Worm (Caenorhabditis elegans) whole organism, young adult: ENCODE data around the gene R144.11.

ENCODE experiments used
- B0261.1 ChIP-seq: sonication (generic microtip); optimal IDR thresholded peaks from 2 replicates; lab custom pipeline; 2016; ENCODE audit warnings: mild to moderate bottlenecking, missing genetic modification characterization, moderate library complexity, missing compliant biosample characterization
- D2030.7 ChIP-seq: fragments of 200-800 bp; sonication (Bioruptor generic); IDR thresholded peaks from 2 replicates; pipeline ENCODE4 v1.3.6; 2022; ENCODE audit warnings: missing genetic modification reagents, missing genetic modification characterization, missing compliant biosample characterization
- K11D2.4 ChIP-seq: fragments of 200-800 bp; sonication (Bioruptor generic); IDR thresholded peaks from 2 replicates; pipeline ENCODE4 v1.3.6; 2022; ENCODE audit warnings: missing genetic modification reagents, missing genetic modification characterization, missing compliant biosample characterization
- K12H6.12 ChIP-seq: fragments of 200-800 bp; sonication (Bioruptor generic); optimal IDR thresholded peaks from 2 replicates; lab custom pipeline; 2018; ENCODE audit warnings: mild to moderate bottlenecking, missing genetic modification characterization, missing compliant biosample characterization
- Y53F4B.3 ChIP-seq: fragments of 200-800 bp; sonication (Bioruptor generic); IDR thresholded peaks from 2 replicates; pipeline ENCODE4 v1.3.6; 2022; ENCODE audit warnings: missing genetic modification reagents, missing genetic modification characterization, missing compliant biosample characterization
- ZK185.1 ChIP-seq: sonication (generic microtip); optimal IDR thresholded peaks from 2 replicates; lab custom pipeline; 2016; ENCODE audit warnings: mild to moderate bottlenecking, missing genetic modification characterization, missing compliant biosample characterization; ENCODE audit not compliant: poor library complexity, severe bottlenecking
- attf-5 ChIP-seq: fragments of 200-800 bp; sonication (Bioruptor generic); optimal IDR thresholded peaks from 2 replicates; lab custom pipeline; 2018; ENCODE audit warnings: mild to moderate bottlenecking, missing genetic modification characterization, missing compliant biosample characterization
- bed-2 ChIP-seq: fragments of 200-800 bp; sonication (Bioruptor generic); IDR thresholded peaks from 2 replicates; pipeline ENCODE4 v1.3.6; 2022; ENCODE audit warnings: missing genetic modification reagents, missing genetic modification characterization, missing compliant biosample characterization
- ccch-3 ChIP-seq: fragments of 200-800 bp; sonication (Bioruptor generic); optimal IDR thresholded peaks from 2 replicates; lab custom pipeline; 2018; ENCODE audit warnings: mild to moderate bottlenecking, missing genetic modification characterization, missing compliant biosample characterization
- cebp-1 ChIP-seq, 2 experiments: fragments of 200-800 bp in 1 of 2; sonication (Bioruptor generic) in 1 of 2; sonication (generic microtip) in 1 of 2; IDR thresholded peaks in 1 of 2; optimal IDR thresholded peaks in 1 of 2; 2 replicates each; pipeline versions ENCODE4 v1.3.6 to Lab custom; 2017 to 2022; ENCODE audit warnings: missing compliant biosample characterization in 2 of 2, missing genetic modification characterization in 2 of 2, mild to moderate bottlenecking in 1 of 2, missing genetic modification reagents in 1 of 2, moderate library complexity in 1 of 2
- ceh-100 ChIP-seq: fragments of 200-800 bp; sonication (Bioruptor generic); IDR thresholded peaks from 2 replicates; pipeline ENCODE4 v1.3.6; 2022; ENCODE audit warnings: missing genetic modification reagents, missing genetic modification characterization, missing compliant biosample characterization
- ceh-27 ChIP-seq: fragments of 200-800 bp; sonication (Bioruptor generic); optimal IDR thresholded peaks from 2 replicates; lab custom pipeline; 2018; ENCODE audit warnings: mild to moderate bottlenecking, missing genetic modification characterization, moderate library complexity, missing compliant biosample characterization
- ceh-79 ChIP-seq: sonication (generic microtip); optimal IDR thresholded peaks from 2 replicates; lab custom pipeline; 2017; ENCODE audit warnings: mild to moderate bottlenecking, missing genetic modification characterization, missing compliant biosample characterization
- chd-7 ChIP-seq: sonication (generic microtip); optimal IDR thresholded peaks from 2 replicates; lab custom pipeline; 2016; ENCODE audit warnings: mild to moderate bottlenecking, missing genetic modification characterization, moderate library complexity, missing compliant biosample characterization
- dox-1 ChIP-seq: fragments of 200-800 bp; sonication (Bioruptor generic); IDR thresholded peaks from 2 replicates; pipeline ENCODE4 v1.3.6; 2022; ENCODE audit warnings: missing genetic modification reagents, missing genetic modification characterization, missing compliant biosample characterization
- efl-1 ChIP-seq: fragments of 150-350 bp; optimal IDR thresholded peaks from 2 replicates; lab custom pipeline; 2014; ENCODE audit warnings: missing biosample characterization, missing genetic modification reagents, missing genetic modification characterization
- gei-17 ChIP-seq: fragments of 200-800 bp; sonication (Bioruptor generic); optimal IDR thresholded peaks from 2 replicates; lab custom pipeline; 2018; ENCODE audit warnings: mild to moderate bottlenecking, missing genetic modification characterization, missing compliant biosample characterization
- hlh-12 ChIP-seq: sonication (generic microtip); optimal IDR thresholded peaks from 2 replicates; lab custom pipeline; 2016; ENCODE audit warnings: missing genetic modification characterization, missing compliant biosample characterization
- let-526 ChIP-seq: fragments of 200-800 bp; sonication (Bioruptor generic); IDR thresholded peaks from 2 replicates; pipeline ENCODE4 v1.3.6; 2022; ENCODE audit warnings: missing genetic modification reagents, missing genetic modification characterization, missing compliant biosample characterization
- let-607 ChIP-seq, 2 experiments: fragments of 200-800 bp in 1 of 2; sonication (Bioruptor generic) in 1 of 2; sonication (generic microtip) in 1 of 2; optimal IDR thresholded peaks; 2 replicates each; lab custom pipeline; 2016 to 2018; ENCODE audit warnings: mild to moderate bottlenecking in 2 of 2, missing compliant biosample characterization in 2 of 2, missing genetic modification characterization in 2 of 2, moderate library complexity in 2 of 2, missing genotype in 1 of 2
- lin-35 ChIP-seq, 3 experiments: fragments of 150-350 bp in 2 of 3; sonication (generic microtip) in 1 of 3; optimal IDR thresholded peaks; 2 replicates each; lab custom pipeline; 2014 to 2018; ENCODE audit warnings: missing biosample characterization in 3 of 3, missing genetic modification characterization in 3 of 3, missing genetic modification reagents in 3 of 3
- lir-1 ChIP-seq: fragments of 200-800 bp; sonication (Bioruptor generic); conservative IDR thresholded peaks from 2 replicates; pipeline ENCODE4 v1.3.6; 2022; ENCODE audit warnings: missing genetic modification reagents, missing genetic modification characterization, missing compliant biosample characterization
- lsy-27 ChIP-seq: sonication (generic microtip); optimal IDR thresholded peaks from 2 replicates; lab custom pipeline; 2017; ENCODE audit warnings: missing genetic modification characterization, mild to moderate bottlenecking, missing compliant biosample characterization, antibody characterized with exemption, missing genotype, borderline replicate concordance; ENCODE audit not compliant: insufficient read depth
- mxl-1 ChIP-seq: sonication (generic microtip); optimal IDR thresholded peaks from 2 replicates; lab custom pipeline; 2016; ENCODE audit warnings: missing genetic modification characterization, missing compliant biosample characterization
- nfya-2 ChIP-seq: fragments of 200-800 bp; sonication (Bioruptor generic); IDR thresholded peaks from 2 replicates; pipeline ENCODE4 v1.3.6; 2022; ENCODE audit warnings: missing genetic modification reagents, missing genetic modification characterization, missing compliant biosample characterization
- nfyb-1 ChIP-seq: fragments of 200-800 bp; sonication (Bioruptor generic); IDR thresholded peaks from 2 replicates; pipeline ENCODE4 v1.3.6; 2022; ENCODE audit warnings: missing genetic modification reagents, missing genetic modification characterization, missing compliant biosample characterization
- rec-8 ChIP-seq, 2 experiments: sonication (generic microtip); optimal IDR thresholded peaks; 2 replicates each; lab custom pipeline; 2016; ENCODE audit warnings: mild to moderate bottlenecking in 2 of 2, missing genetic modification characterization in 2 of 2, missing genetic modification reagents in 2 of 2, missing genotype in 2 of 2, missing biosample characterization in 1 of 2, missing compliant biosample characterization in 1 of 2, moderate library complexity in 1 of 2
- snpc-1.3 ChIP-seq: sonication (generic microtip); optimal IDR thresholded peaks from 2 replicates; lab custom pipeline; 2017; ENCODE audit warnings: missing genetic modification characterization, mild to moderate bottlenecking, missing compliant biosample characterization, antibody characterized with exemption, moderate library complexity, missing genotype, missing genetic modification reagents; ENCODE audit not compliant: insufficient read depth
- snpc-3.4 ChIP-seq: sonication (generic microtip); optimal IDR thresholded peaks from 2 replicates; lab custom pipeline; 2017; ENCODE audit warnings: missing genetic modification characterization, mild to moderate bottlenecking, missing compliant biosample characterization, antibody characterized with exemption, moderate library complexity, missing genotype, missing genetic modification reagents
- snpc-4 ChIP-seq, 5 experiments: fragments of 150-350 bp in 1 of 5; sonication (generic microtip) in 4 of 5; optimal IDR thresholded peaks; 2 replicates each; lab custom pipeline; 2014 to 2018; ENCODE audit warnings: missing genetic modification characterization in 5 of 5, missing biosample characterization in 3 of 5, antibody characterized with exemption in 2 of 5, mild to moderate bottlenecking in 2 of 5, missing compliant biosample characterization in 2 of 5, missing genotype in 2 of 5, moderate library complexity in 2 of 5, missing genetic modification reagents in 1 of 5
- sptf-2 ChIP-seq: fragments of 200-800 bp; sonication (Bioruptor generic); optimal IDR thresholded peaks from 2 replicates; lab custom pipeline; 2018; ENCODE audit warnings: mild to moderate bottlenecking, missing genetic modification characterization, missing compliant biosample characterization
- ztf-28 ChIP-seq: fragments of 200-800 bp; sonication (Bioruptor generic); IDR thresholded peaks from 2 replicates; pipeline ENCODE4 v1.3.6; 2022; ENCODE audit warnings: missing genetic modification reagents, missing genetic modification characterization, missing compliant biosample characterization

R144.11 gene

ce11 chrIII:5013915-5014346 lies 5.3 kb upstream of the R144.11 start (continued):
- 0 out of 2 replicates have a peak, but pooled peaks have one; percentile 74 for TF ChIP-seq bed-2 (GFP tag; lab: Robert Waterston, UW)
- TF ChIP-seq efl-1 (GFP tag; lab: Kevin White, UChicago): no peak
- peak; percentile 41; the same call in 1 of the 2 replicates for TF ChIP-seq cebp-1 (GFP tag; IDR thresholded peaks at IDR 0.05; lab: Robert Waterston, UW)
- peak; percentile 83 for TF ChIP-seq cebp-1 (tag; optimal IDR thresholded peaks at IDR 0.05; lab: Kevin White, UChicago)
- no peak for TF ChIP-seq D2030.7
- peak; percentile 77; the same call in 1 of the 2 replicates for TF ChIP-seq nfyb-1
- peak; percentile 86 for TF ChIP-seq attf-5
- no peak for TF ChIP-seq rec-8 (tag; optimal IDR thresholded peaks at IDR 0.05; lab: Kevin White, UChicago)
- TF ChIP-seq dox-1 (GFP tag; lab: Robert Waterston, UW): peak; percentile 84
- no peak for TF ChIP-seq Y53F4B.3 (GFP tag; lab: Robert Waterston, UW)
- TF ChIP-seq ztf-28 (GFP tag; lab: Robert Waterston, UW): no peak
- no peak for TF ChIP-seq ccch-3 (GFP tag; lab: Kevin White, UChicago)
- TF ChIP-seq ceh-27 (GFP tag; lab: Kevin White, UChicago): peak; percentile 78
- no peak for TF ChIP-seq hlh-12 (tag; lab: Kevin White, UChicago)
- TF ChIP-seq K12H6.12 (tag; lab: Kevin White, UChicago): peak; percentile 92

- TF ChIP-seq let-607 (tag; optimal IDR thresholded peaks at IDR 0.05; lab: Kevin White, UChicago) (no peak), K11D2.4 (GFP tag; lab: Robert Waterston, UW) (no peak), lin-35 (GFP tag; optimal IDR thresholded peaks at IDR 0.05; lab: Kevin White, UChicago) (no peak), snpc-1.3 (tag; lab: Kevin White, UChicago) (no peak), ceh-79 (tag; lab: Kevin White, UChicago) (no peak), ceh-100 (GFP tag; lab: Robert Waterston, UW) (no peak), cebp-1 (GFP tag; IDR thresholded peaks at IDR 0.05; lab: Robert Waterston, UW) (no peak), cebp-1 (tag; optimal IDR thresholded peaks at IDR 0.05; lab: Kevin White, UChicago) (no peak), let-526 (GFP tag; lab: Robert Waterston, UW) (no peak), B0261.1 (tag; lab: Kevin White, UChicago) (no peak), snpc-3.4 (tag; lab: Kevin White, UChicago) (no peak), ztf-28 (GFP tag; lab: Robert Waterston, UW) (no peak), snpc-4 (GFP tag; optimal IDR thresholded peaks at IDR 0.05; lab: Kevin White, UChicago) (no peak), snpc-4 (tag; optimal IDR thresholded peaks at IDR 0.05; lab: Kevin White, UChicago) (no peak), sptf-2 (no peak), mxl-1 (tag; lab: Kevin White, UChicago) (no peak), chd-7 (tag; lab: Kevin White, UChicago) (no peak), lsy-27 (no peak), gei-17 (no peak), ccch-3 (GFP tag; lab: Kevin White, UChicago) (no peak), nfya-2 (GFP tag; lab: Robert Waterston, UW) (no peak), Y53F4B.3 (GFP tag; lab: Robert Waterston, UW) (no peak)
These were observed 3.8 kb upstream of the R144.11 start for ce11 chrIII:5012460-5012859.

DNA sequence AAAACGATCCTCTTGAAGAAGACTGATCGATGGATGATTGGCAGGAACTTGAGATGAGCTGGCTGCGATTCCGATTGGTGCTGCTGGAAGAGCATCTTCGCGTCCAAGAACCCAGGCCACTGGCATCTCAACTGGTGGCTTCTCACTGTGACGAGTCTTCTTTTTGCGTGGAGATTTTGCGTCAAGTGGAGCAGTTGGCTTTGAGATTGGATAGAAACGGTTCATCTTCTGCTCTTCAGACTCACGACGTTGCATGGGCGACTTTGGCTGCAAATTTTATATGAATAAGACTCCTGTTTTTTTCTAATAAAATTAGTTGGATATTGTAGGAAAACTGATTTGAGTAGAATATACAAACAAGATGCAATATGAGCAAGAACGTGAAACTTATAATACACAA lies 2.1 kb upstream of the R144.11 start:
- TF ChIP-seq ZK185.1 (tag; lab: Kevin White, UChicago) (no peak), lir-1 (GFP tag; lab: Robert Waterston, UW) (no peak)
